Fruit fly (Drosophila melanogaster): ENCODE data around the gene Pcmt.

DNA sequence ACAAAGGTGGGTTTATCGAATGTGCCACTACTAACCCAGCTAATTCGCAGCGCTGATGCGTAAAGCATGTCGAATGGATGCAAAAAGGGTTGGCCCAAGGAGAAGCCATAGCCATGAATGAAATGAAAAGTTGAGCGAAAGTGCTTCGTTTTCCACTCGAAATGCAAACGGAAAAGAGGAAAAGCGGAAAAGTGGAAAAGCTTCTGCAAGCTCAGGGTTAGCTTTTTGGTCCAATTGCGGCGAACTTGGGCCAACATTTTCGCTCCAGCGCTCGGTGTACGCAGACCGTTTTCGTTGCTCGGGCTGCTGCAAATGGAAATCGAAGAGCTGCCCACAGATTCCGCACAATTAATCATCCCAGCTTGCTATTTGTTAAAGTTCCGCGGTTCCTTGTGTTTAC, 29.3 kb downstream of the Pcmt start:
- no peak for TF ChIP-seq CG10631 (GFP tag; optimal IDR thresholded peaks at IDR 0.05)
- no peak for TF ChIP-seq CG34406 (GFP tag; optimal IDR thresholded peaks at IDR 0.05)
- TF ChIP-seq Sox15 (GFP tag; optimal IDR thresholded peaks at IDR 0.05) = no peak
- TF ChIP-seq dsx (GFP tag; optimal IDR thresholded peaks at IDR 0.05; ENCODE audit: poor library complexity, severe bottlenecking) = no peak
- no peak for TF ChIP-seq Met (GFP tag; optimal IDR thresholded peaks at IDR 0.05)
- no peak for TF ChIP-seq CG10669 (GFP tag; optimal IDR thresholded peaks at IDR 0.05)
- no peak for TF ChIP-seq Hr39 (GFP tag; optimal IDR thresholded peaks at IDR 0.05)
- no peak for TF ChIP-seq Lpt (GFP tag; optimal IDR thresholded peaks at IDR 0.05)
- no peak for TF ChIP-seq CG15336 (GFP tag; IDR thresholded peaks at IDR 0.05)
- no peak for TF ChIP-seq svp (GFP tag)
